Worm (Caenorhabditis elegans): Measurements from ENCODE around the gene gst-14.

ce11 chrII:13593659-13594221 is 22.2 kb downstream of the gst-14 start, which contains the start of gene clec-146:
- TF ChIP-seq nhr-11 (tag; optimal IDR thresholded peaks at IDR 0.05) = no peak
- no peak for TF ChIP-seq unc-55 (GFP tag; optimal IDR thresholded peaks at IDR 0.05)
- no peak for TF ChIP-seq dmd-4 (tag; optimal IDR thresholded peaks at IDR 0.05; ENCODE audit: borderline replicate concordance)
- no peak for TF ChIP-seq sdc-2 (tag; optimal IDR thresholded peaks at IDR 0.05)
- TF ChIP-seq pha-4 (tag; optimal IDR thresholded peaks at IDR 0.05) = no peak
